Worm (Caenorhabditis elegans) whole organism, late embryonic: Measurements from ENCODE around the gene F13B12.7.

ENCODE experiments used
- dmd-4 ChIP-seq: sonication (generic microtip); optimal IDR thresholded peaks from 2 replicates; lab custom pipeline; 2016; ENCODE audit warnings: borderline replicate concordance, missing genetic modification characterization, missing compliant biosample characterization
- lim-6 ChIP-seq: sonication (generic microtip); optimal IDR thresholded peaks from 2 replicates; lab custom pipeline; 2016; ENCODE audit warnings: missing genetic modification characterization, missing compliant biosample characterization
- nfya-1 ChIP-seq: sonication (generic microtip); optimal IDR thresholded peaks from 2 replicates; lab custom pipeline; 2017; ENCODE audit warnings: missing genetic modification characterization, mild to moderate bottlenecking, missing compliant biosample characterization, antibody characterized with exemption, moderate library complexity
- tbx-2 ChIP-seq: sonication (generic microtip); optimal IDR thresholded peaks from 2 replicates; lab custom pipeline; 2016; ENCODE audit warnings: missing genetic modification characterization, missing compliant biosample characterization

ce11 chrIV:10442904-10443303, 706 bp upstream of the F13B12.7 start:
- TF ChIP-seq nfya-1 (tag; lab: Kevin White, UChicago) (no peak), dmd-4 (tag; lab: Kevin White, UChicago) (no peak), lim-6 (no peak), tbx-2 (tag; lab: Kevin White, UChicago) (no peak)
